Fruit fly (Drosophila melanogaster): ENCODE results near the gene B4.

Gene B4

DNA sequence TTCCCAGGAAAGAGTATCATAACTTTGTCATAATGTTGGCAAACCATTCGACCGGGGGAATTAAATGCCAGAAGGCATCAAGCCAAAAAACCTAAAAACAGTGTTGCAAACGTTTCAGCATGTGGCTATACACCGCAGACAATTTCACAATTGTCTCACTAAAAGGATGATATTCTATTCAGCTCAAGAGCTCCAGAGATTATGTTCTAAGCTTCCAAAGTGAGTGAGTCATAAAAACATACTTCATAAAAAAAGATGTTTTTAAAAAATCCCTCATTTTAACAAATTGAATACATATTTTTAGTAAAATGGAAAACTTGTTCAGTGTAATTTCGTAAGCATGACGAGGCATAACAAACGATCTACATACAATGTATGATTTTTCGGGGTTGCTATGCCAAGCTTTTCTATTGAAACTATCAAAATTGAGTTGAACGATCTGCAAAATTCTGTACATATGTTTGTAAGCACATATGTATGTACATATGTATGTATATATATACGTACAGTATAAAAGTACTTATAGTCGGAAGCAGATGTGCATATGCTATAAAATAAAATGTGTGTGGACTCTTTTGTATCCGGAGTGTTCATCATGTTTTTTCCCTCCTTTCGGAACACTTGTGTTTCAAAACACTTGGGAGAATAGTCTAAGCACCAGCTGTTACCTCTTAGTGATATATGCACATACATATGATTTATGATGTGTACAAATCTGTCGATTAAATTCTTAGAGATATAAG, 34.0 kb downstream of the B4 start (continued):
- TF ChIP-seq CG9876 (GFP tag; optimal IDR thresholded peaks at IDR 0.05) (peak; percentile 27), p53 (GFP tag; optimal IDR thresholded peaks at IDR 0.05) (peak; percentile 56), Ada2b (GFP tag; IDR thresholded peaks at IDR 0.05) (peak; percentile 92), mld (GFP tag; IDR thresholded peaks at IDR 0.05; ENCODE audit: partially characterized antibody) (no peak), Hmr (GFP tag; optimal IDR thresholded peaks at IDR 0.05) (peak; percentile 23), Mes4 (GFP tag; optimal IDR thresholded peaks at IDR 0.05) (peak; percentile 60), Antp (GFP tag; optimal IDR thresholded peaks at IDR 0.05) (peak; percentile 62), CG18262 (tag; optimal IDR thresholded peaks at IDR 0.05) (peak; percentile 81), chm (GFP tag; IDR thresholded peaks at IDR 0.05) (no peak), ind (GFP tag; optimal IDR thresholded peaks at IDR 0.05) (peak; percentile 87), CG12236 (GFP tag; optimal IDR thresholded peaks at IDR 0.05) (peak; percentile 28), NC2β (GFP tag; optimal IDR thresholded peaks at IDR 0.05) (peak; percentile 47), Dref (GFP tag; IDR thresholded peaks at IDR 0.05) (no peak), CG17359 (tag; optimal IDR thresholded peaks at IDR 0.05) (peak; percentile 84), corto (GFP tag; optimal IDR thresholded peaks at IDR 0.05) (no peak), Fer2 (tag; optimal IDR thresholded peaks at IDR 0.05) (no peak), tin (GFP tag; optimal IDR thresholded peaks at IDR 0.05) (peak; percentile 49), tna (GFP tag; IDR thresholded peaks at IDR 0.05; ENCODE audit: partially characterized antibody) (no peak), CG3995 (GFP tag; optimal IDR thresholded peaks at IDR 0.05) (peak; percentile 29), tup (GFP tag; optimal IDR thresholded peaks at IDR 0.05) (no peak), CG2202 (tag; optimal IDR thresholded peaks at IDR 0.05) (no peak), ATbp (GFP tag; optimal IDR thresholded peaks at IDR 0.05) (peak; percentile 0), HHEX (GFP tag; optimal IDR thresholded peaks at IDR 0.05) (peak; percentile 84), HLH54F (GFP tag; optimal IDR thresholded peaks at IDR 0.05) (peak; percentile 43), nmo (GFP tag; optimal IDR thresholded peaks at IDR 0.05) (peak; percentile 86), CG13775 (GFP tag; optimal IDR thresholded peaks at IDR 0.05) (peak; percentile 26), Abd-B (GFP tag; optimal IDR thresholded peaks at IDR 0.05) (peak; percentile 70), CG11696 (GFP tag; IDR thresholded peaks at IDR 0.05) (peak; percentile 61), CG7745 (tag; optimal IDR thresholded peaks at IDR 0.05) (no peak), onecut (GFP tag; IDR thresholded peaks at IDR 0.05) (peak; percentile 50), CG15514 (GFP tag; optimal IDR thresholded peaks at IDR 0.05) (peak; percentile 68), CG2116 (GFP tag; optimal IDR thresholded peaks at IDR 0.05) (peak; percentile 32), CG8388 (GFP tag; optimal IDR thresholded peaks at IDR 0.05) (peak; percentile 63), Rfx (GFP tag; IDR thresholded peaks at IDR 0.05) (peak; percentile 79), Max (GFP tag; optimal IDR thresholded peaks at IDR 0.05) (peak; percentile 60), CG12744 (GFP tag; optimal IDR thresholded peaks at IDR 0.05) (peak; percentile 70), CG1647 (GFP tag; optimal IDR thresholded peaks at IDR 0.05) (peak; percentile 81), CrebB (tag; optimal IDR thresholded peaks at IDR 0.05) (no peak), CG7928 (GFP tag; optimal IDR thresholded peaks at IDR 0.05) (no peak), pho (GFP tag; optimal IDR thresholded peaks at IDR 0.05) (peak; percentile 2), CG12299 (tag; optimal IDR thresholded peaks at IDR 0.05) (no peak), Gug (GFP tag; IDR thresholded peaks at IDR 0.05) (peak; percentile 69), Sox100B (GFP tag; optimal IDR thresholded peaks at IDR 0.05) (peak; percentile 47), CG13287 (GFP tag; IDR thresholded peaks at IDR 0.05; ENCODE audit: partially characterized antibody) (no peak), tio (GFP tag; optimal IDR thresholded peaks at IDR 0.05) (peak; percentile 9), bigmax (GFP tag; optimal IDR thresholded peaks at IDR 0.05) (no peak), Hsf (GFP tag; optimal IDR thresholded peaks at IDR 0.05) (peak; percentile 67), org-1 (GFP tag; optimal IDR thresholded peaks at IDR 0.05) (no peak), MESR4 (GFP tag; optimal IDR thresholded peaks at IDR 0.05) (no peak)

All from whole organism, embryonic.